Worm (Caenorhabditis elegans) whole organism, late embryonic: ENCODE data around the gene mdt-26.
A peak's percentile ranks its signal among the peaks of the same experiment; 100 is the strongest.

Experiments
- C08G9.2 ChIP-seq: sonication (generic microtip); optimal IDR thresholded peaks from 2 replicates; lab custom pipeline; 2016; ENCODE audit warnings: mild to moderate bottlenecking, missing genetic modification characterization, moderate library complexity, missing compliant biosample characterization
- C38D4.7 ChIP-seq: fragments of 200-800 bp; sonication (Bioruptor generic); optimal IDR thresholded peaks from 2 replicates; lab custom pipeline; 2018; ENCODE audit warnings: mild to moderate bottlenecking, missing genetic modification characterization, moderate library complexity, missing compliant biosample characterization
- F13H6.1 ChIP-seq: sonication (generic microtip); optimal IDR thresholded peaks from 2 replicates; lab custom pipeline; 2016; ENCODE audit warnings: missing genetic modification characterization, missing compliant biosample characterization
- K02D7.2 ChIP-seq: sonication (generic microtip); optimal IDR thresholded peaks from 2 replicates; lab custom pipeline; 2017; ENCODE audit warnings: mild to moderate bottlenecking, missing genetic modification characterization, missing compliant biosample characterization
- K09A11.1 ChIP-seq: sonication (generic microtip); optimal IDR thresholded peaks from 2 replicates; lab custom pipeline; 2017; ENCODE audit warnings: antibody characterized with exemption, mild to moderate bottlenecking, missing genetic modification characterization, missing compliant biosample characterization; ENCODE audit not compliant: insufficient read depth
- Y22D7AL.16 ChIP-seq: sonication (generic microtip); optimal IDR thresholded peaks from 2 replicates; lab custom pipeline; 2016; ENCODE audit warnings: missing genetic modification characterization, missing compliant biosample characterization
- ama-1 ChIP-seq: fragments of 150-350 bp; optimal IDR thresholded peaks from 2 replicates; lab custom pipeline; 2014
- ceh-2 ChIP-seq: sonication (generic microtip); optimal IDR thresholded peaks from 2 replicates; lab custom pipeline; 2016; ENCODE audit warnings: missing genotype, missing genetic modification characterization, missing compliant biosample characterization
- ceh-22 ChIP-seq: sonication (generic microtip); optimal IDR thresholded peaks from 2 replicates; lab custom pipeline; 2017; ENCODE audit warnings: missing biosample characterization, missing genetic modification characterization
- ceh-24 ChIP-seq: sonication (generic microtip); optimal IDR thresholded peaks from 2 replicates; lab custom pipeline; 2016; ENCODE audit warnings: mild to moderate bottlenecking, missing genetic modification characterization, missing compliant biosample characterization
- ceh-30 ChIP-seq: fragments of 150-350 bp; optimal IDR thresholded peaks from 2 replicates; lab custom pipeline; 2014; ENCODE audit warnings: missing biosample characterization, missing genetic modification characterization
- ceh-34 ChIP-seq: sonication (generic microtip); optimal IDR thresholded peaks from 2 replicates; lab custom pipeline; 2016; ENCODE audit warnings: mild to moderate bottlenecking, missing genetic modification characterization, missing compliant biosample characterization
- ceh-45 ChIP-seq: fragments of 200-800 bp; sonication (Bioruptor generic); IDR thresholded peaks from 2 replicates; pipeline ENCODE4 v1.3.6; 2022; ENCODE audit warnings: missing genetic modification reagents, missing genetic modification characterization, missing compliant biosample characterization
- ceh-48 ChIP-seq: sonication (generic microtip); optimal IDR thresholded peaks from 2 replicates; lab custom pipeline; 2016; ENCODE audit warnings: missing genetic modification characterization, inconsistent platforms, missing compliant biosample characterization
- ceh-6 ChIP-seq: fragments of 200-800 bp; sonication (Bioruptor generic); optimal IDR thresholded peaks from 2 replicates; lab custom pipeline; 2018; ENCODE audit warnings: mild to moderate bottlenecking, missing genetic modification characterization, missing compliant biosample characterization
- che-1 ChIP-seq: sonication (generic microtip); optimal IDR thresholded peaks from 2 replicates; lab custom pipeline; 2016; ENCODE audit warnings: mild to moderate bottlenecking, missing genetic modification characterization, missing compliant biosample characterization
- dmd-4 ChIP-seq: sonication (generic microtip); optimal IDR thresholded peaks from 2 replicates; lab custom pipeline; 2016; ENCODE audit warnings: borderline replicate concordance, missing genetic modification characterization, missing compliant biosample characterization
- dve-1 ChIP-seq: sonication (generic microtip); optimal IDR thresholded peaks from 2 replicates; lab custom pipeline; 2017; ENCODE audit warnings: antibody characterized with exemption, mild to moderate bottlenecking, missing genetic modification characterization, missing compliant biosample characterization
- elt-2 ChIP-seq: sonication (generic microtip); optimal IDR thresholded peaks from 2 replicates; lab custom pipeline; 2016; ENCODE audit warnings: missing genetic modification reagents, missing genetic modification characterization, missing compliant biosample characterization
- elt-4 ChIP-seq: sonication (generic microtip); optimal IDR thresholded peaks from 2 replicates; lab custom pipeline; 2016; ENCODE audit warnings: missing genetic modification characterization, missing compliant biosample characterization
- ets-4 ChIP-seq: sonication (generic microtip); optimal IDR thresholded peaks from 2 replicates; lab custom pipeline; 2016; ENCODE audit warnings: missing genetic modification characterization, missing compliant biosample characterization
- eyg-1 ChIP-seq: sonication (generic microtip); optimal IDR thresholded peaks from 2 replicates; lab custom pipeline; 2016; ENCODE audit warnings: missing genotype, missing genetic modification characterization, missing compliant biosample characterization
- fax-1 ChIP-seq: sonication (generic microtip); optimal IDR thresholded peaks from 2 replicates; lab custom pipeline; 2016; ENCODE audit warnings: missing genotype, missing genetic modification characterization, missing compliant biosample characterization
- fkh-6 ChIP-seq: sonication (generic microtip); optimal IDR thresholded peaks from 2 replicates; lab custom pipeline; 2016; ENCODE audit warnings: missing genetic modification characterization, missing compliant biosample characterization
- gmeb-2 ChIP-seq: sonication (generic microtip); optimal IDR thresholded peaks from 2 replicates; lab custom pipeline; 2016; ENCODE audit warnings: missing genetic modification characterization, inconsistent platforms, missing compliant biosample characterization
- hlh-13 ChIP-seq: fragments of 200-800 bp; sonication (Bioruptor generic); optimal IDR thresholded peaks from 2 replicates; lab custom pipeline; 2018; ENCODE audit warnings: mild to moderate bottlenecking, missing genetic modification characterization, missing compliant biosample characterization
- hlh-15 ChIP-seq: sonication (generic microtip); optimal IDR thresholded peaks from 2 replicates; lab custom pipeline; 2016; ENCODE audit warnings: missing genetic modification characterization, missing compliant biosample characterization
- hlh-30 ChIP-seq: sonication (generic microtip); optimal IDR thresholded peaks from 2 replicates; lab custom pipeline; 2017; ENCODE audit warnings: antibody characterized with exemption, missing genetic modification characterization, missing compliant biosample characterization; ENCODE audit not compliant: insufficient read depth
- hlh-6 ChIP-seq: sonication (generic microtip); optimal IDR thresholded peaks from 2 replicates; lab custom pipeline; 2016; ENCODE audit warnings: missing genotype, missing genetic modification characterization, missing compliant biosample characterization
- hlh-8 ChIP-seq: sonication (generic microtip); optimal IDR thresholded peaks from 2 replicates; lab custom pipeline; 2016; ENCODE audit warnings: missing genotype, missing genetic modification characterization, missing compliant biosample characterization
- lim-6 ChIP-seq: sonication (generic microtip); optimal IDR thresholded peaks from 2 replicates; lab custom pipeline; 2016; ENCODE audit warnings: missing genetic modification characterization, missing compliant biosample characterization
- lin-11 ChIP-seq: fragments of 200-800 bp; sonication (Bioruptor generic); optimal IDR thresholded peaks from 2 replicates; lab custom pipeline; 2018; ENCODE audit warnings: mild to moderate bottlenecking, missing genetic modification characterization, missing compliant biosample characterization
- madf-2 ChIP-seq: sonication (generic microtip); optimal IDR thresholded peaks from 2 replicates; lab custom pipeline; 2017; ENCODE audit warnings: missing genetic modification characterization, missing compliant biosample characterization
- mec-3 ChIP-seq: sonication (generic microtip); optimal IDR thresholded peaks from 2 replicates; lab custom pipeline; 2016; ENCODE audit warnings: borderline replicate concordance, missing genetic modification characterization, missing compliant biosample characterization
- nfya-1 ChIP-seq: sonication (generic microtip); optimal IDR thresholded peaks from 2 replicates; lab custom pipeline; 2017; ENCODE audit warnings: missing genetic modification characterization, mild to moderate bottlenecking, missing compliant biosample characterization, antibody characterized with exemption, moderate library complexity
- nhr-232 ChIP-seq: sonication (generic microtip); optimal IDR thresholded peaks from 2 replicates; lab custom pipeline; 2016; ENCODE audit warnings: missing genetic modification characterization, missing compliant biosample characterization
- pag-3 ChIP-seq: sonication (generic microtip); optimal IDR thresholded peaks from 2 replicates; lab custom pipeline; 2016; ENCODE audit warnings: missing compliant biosample characterization, missing genetic modification characterization, borderline replicate concordance
- pat-9 ChIP-seq: fragments of 200-800 bp; sonication (Bioruptor generic); optimal IDR thresholded peaks from 2 replicates; lab custom pipeline; 2018; ENCODE audit warnings: mild to moderate bottlenecking, missing genetic modification characterization, moderate library complexity, missing compliant biosample characterization
- pax-1 ChIP-seq: fragments of 150-350 bp; optimal IDR thresholded peaks from 2 replicates; lab custom pipeline; 2014; ENCODE audit warnings: missing biosample characterization, missing genetic modification characterization
- pha-2 ChIP-seq: sonication (generic microtip); optimal IDR thresholded peaks from 2 replicates; lab custom pipeline; 2017; ENCODE audit warnings: mild to moderate bottlenecking, missing genetic modification characterization, missing compliant biosample characterization
- pha-4 ChIP-seq: fragments of 150-350 bp; optimal IDR thresholded peaks from 2 replicates; lab custom pipeline; 2018; ENCODE audit warnings: missing biosample characterization, missing genetic modification reagents, missing genetic modification characterization
- pros-1 ChIP-seq: fragments of 150-350 bp; optimal IDR thresholded peaks from 2 replicates; lab custom pipeline; 2014; ENCODE audit warnings: missing biosample characterization, missing genetic modification reagents, missing genetic modification characterization
- ref-2 ChIP-seq: sonication (generic microtip); optimal IDR thresholded peaks from 2 replicates; lab custom pipeline; 2016; ENCODE audit warnings: missing genetic modification characterization, missing compliant biosample characterization
- sdc-2 ChIP-seq: sonication (generic microtip); optimal IDR thresholded peaks from 2 replicates; lab custom pipeline; 2016; ENCODE audit warnings: missing genotype, missing genetic modification characterization, missing compliant biosample characterization
- sox-4 ChIP-seq: sonication (generic microtip); optimal IDR thresholded peaks from 2 replicates; lab custom pipeline; 2017; ENCODE audit warnings: mild to moderate bottlenecking, missing genetic modification characterization, inconsistent platforms, missing compliant biosample characterization
- syd-9 ChIP-seq: sonication (generic microtip); optimal IDR thresholded peaks from 2 replicates; lab custom pipeline; 2016; ENCODE audit warnings: mild to moderate bottlenecking, missing genetic modification characterization, moderate library complexity, missing compliant biosample characterization
- tbx-2 ChIP-seq: sonication (generic microtip); optimal IDR thresholded peaks from 2 replicates; lab custom pipeline; 2016; ENCODE audit warnings: missing genetic modification characterization, missing compliant biosample characterization
- tbx-7 ChIP-seq: sonication (generic microtip); optimal IDR thresholded peaks from 2 replicates; lab custom pipeline; 2016; ENCODE audit warnings: missing genotype, missing genetic modification characterization, missing compliant biosample characterization
- unc-3 ChIP-seq, 2 experiments: fragments of 200-800 bp in 1 of 2; sonication (Bioruptor generic) in 1 of 2; sonication (generic microtip) in 1 of 2; conservative IDR thresholded peaks in 1 of 2; optimal IDR thresholded peaks in 1 of 2; 2 replicates each; pipeline versions ENCODE4 v1.3.6 to Lab custom; 2016 to 2022; ENCODE audit warnings: missing compliant biosample characterization in 2 of 2, missing genetic modification characterization in 2 of 2, missing genetic modification reagents in 1 of 2
- unc-42 ChIP-seq: sonication (generic microtip); optimal IDR thresholded peaks from 2 replicates; lab custom pipeline; 2016; ENCODE audit warnings: missing genotype, missing genetic modification characterization, missing compliant biosample characterization
- unc-86 ChIP-seq: sonication (generic microtip); optimal IDR thresholded peaks from 2 replicates; lab custom pipeline; 2016; ENCODE audit warnings: missing genetic modification characterization, missing compliant biosample characterization
- ztf-16 ChIP-seq: sonication (generic microtip); optimal IDR thresholded peaks from 2 replicates; lab custom pipeline; 2017; ENCODE audit warnings: missing genetic modification characterization, missing compliant biosample characterization

The mdt-26 gene

DNA sequence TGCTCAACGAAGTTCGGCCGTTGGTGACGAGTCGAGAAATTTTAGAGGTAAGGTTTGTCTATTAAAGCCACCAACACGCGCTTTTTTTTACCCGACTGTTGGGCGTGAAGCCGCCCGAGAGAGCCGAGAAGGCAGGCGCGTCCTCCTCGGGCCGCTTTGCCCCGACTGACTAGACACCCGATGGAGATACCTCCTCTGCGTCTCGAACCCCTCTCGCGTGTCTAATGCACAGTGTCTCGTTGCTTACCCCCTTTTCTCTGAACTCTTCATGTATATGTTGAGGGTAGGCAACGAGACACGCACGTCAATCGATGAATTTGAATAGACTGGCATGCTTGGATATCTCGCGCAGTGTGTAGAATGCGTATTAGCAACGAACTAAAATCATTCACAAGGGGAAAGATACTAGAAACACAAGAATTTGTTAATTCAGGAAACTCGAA is 775 bp downstream of the mdt-26 start:
- TF ChIP-seq unc-3 (GFP tag; conservative IDR thresholded peaks at IDR 0.05; lab: Robert Waterston, UW) (peak; percentile 93), unc-3 (tag; optimal IDR thresholded peaks at IDR 0.05; lab: Kevin White, UChicago) (no peak), ceh-22 (tag; lab: Kevin White, UChicago) (peak; percentile 68), ama-1 (lab: Kevin White, UChicago) (peak; percentile 98), madf-2 (tag; lab: Kevin White, UChicago) (peak; percentile 75), che-1 (tag; lab: Kevin White, UChicago) (peak; percentile 63), pat-9 (tag; lab: Kevin White, UChicago) (peak; percentile 85), tbx-7 (peak; percentile 23), ref-2 (tag; lab: Kevin White, UChicago) (peak; percentile 78), pros-1 (peak; percentile 92), pag-3 (tag; lab: Kevin White, UChicago) (no peak), hlh-30 (tag; lab: Kevin White, UChicago) (peak; percentile 55), elt-4 (tag; lab: Kevin White, UChicago) (no peak), K02D7.2 (tag; lab: Kevin White, UChicago) (peak; percentile 75), unc-42 (peak; percentile 36), dve-1 (peak; percentile 90), ztf-16 (tag; lab: Kevin White, UChicago) (no peak), hlh-6 (tag; lab: Kevin White, UChicago) (peak; percentile 22), pax-1 (peak; percentile 5), syd-9 (tag; lab: Kevin White, UChicago) (peak; percentile 44), eyg-1 (tag; lab: Kevin White, UChicago) (no peak), hlh-8 (tag; lab: Kevin White, UChicago) (peak; percentile 64), ceh-6 (GFP tag; lab: Kevin White, UChicago) (peak; percentile 56), gmeb-2 (tag; lab: Kevin White, UChicago) (peak; percentile 70), hlh-13 (GFP tag; lab: Kevin White, UChicago) (peak; percentile 45), ceh-2 (tag; lab: Kevin White, UChicago) (peak; percentile 54), ceh-30 (peak; percentile 44), dmd-4 (peak; percentile 61), hlh-15 (tag; lab: Kevin White, UChicago) (no peak), sox-4 (peak; percentile 83), ceh-34 (peak; percentile 90), sdc-2 (peak; percentile 43), ceh-24 (tag; lab: Kevin White, UChicago) (peak; percentile 63), F13H6.1 (tag; lab: Kevin White, UChicago) (peak; percentile 81), nhr-232 (tag; lab: Kevin White, UChicago) (peak; percentile 42), tbx-2 (peak; percentile 85), ceh-48 (tag; lab: Kevin White, UChicago) (peak; percentile 74), K09A11.1 (tag; lab: Kevin White, UChicago) (peak; percentile 60), mec-3 (tag; lab: Kevin White, UChicago) (peak; percentile 48), fax-1 (tag; lab: Kevin White, UChicago) (peak; percentile 30), ets-4 (tag; lab: Kevin White, UChicago) (peak; percentile 43), C08G9.2 (tag; lab: Kevin White, UChicago) (peak; percentile 76), unc-86 (tag; lab: Kevin White, UChicago) (peak; percentile 72), elt-2 (peak; percentile 83), Y22D7AL.16 (peak; percentile 78), pha-4 (tag; lab: Kevin White, UChicago) (no peak), lin-11 (peak; percentile 67), ceh-45 (GFP tag; lab: Robert Waterston, UW) (peak; percentile 87), pha-2 (tag; lab: Kevin White, UChicago) (no peak), nfya-1 (peak; percentile 97), lim-6 (tag; lab: Kevin White, UChicago) (peak; percentile 78), C38D4.7 (GFP tag; lab: Kevin White, UChicago) (peak; percentile 73), fkh-6 (tag; lab: Kevin White, UChicago) (no peak)
